Worm (Caenorhabditis elegans): ENCODE data around the gene C34C12.1.

- TF ChIP-seq ceh-20 (GFP tag; IDR thresholded peaks at IDR 0.05) (no peak), T26A8.4 (GFP tag; IDR thresholded peaks at IDR 0.05) (no peak), D1046.2 (GFP tag; IDR thresholded peaks at IDR 0.05) (no peak)
Measured at ce11 chrIII:3431385-3431784, 22.8 kb upstream of the C34C12.1 start, which contains the start of gene K01A11.1.

Data from whole organism, L4 larva.